Worm (Caenorhabditis elegans): ENCODE results near the gene Y57G7A.1.

DNA sequence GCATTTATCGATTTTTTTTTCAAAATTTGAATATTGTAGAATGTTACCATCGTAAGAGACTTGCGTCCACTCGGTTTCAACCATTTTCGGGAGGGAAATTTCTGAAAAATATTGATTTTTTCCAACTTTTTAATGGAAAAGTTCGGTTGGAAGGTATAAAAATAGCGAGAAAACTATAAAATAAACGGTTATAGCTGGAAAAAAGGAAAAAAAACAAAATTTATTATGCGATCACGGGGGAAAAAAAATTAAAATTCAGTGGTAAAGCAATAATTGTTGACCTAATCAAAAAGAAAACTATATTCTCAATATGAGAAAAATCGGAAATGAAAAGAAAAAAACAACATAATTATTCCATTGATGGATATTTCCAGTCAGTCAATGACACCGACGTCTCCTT, 7.8 kb downstream of the Y57G7A.1 start, which contains the start of gene emc-2:
- no peak for TF ChIP-seq nhr-237 (tag; optimal IDR thresholded peaks at IDR 0.05)
- no peak for TF ChIP-seq elt-1 (tag; optimal IDR thresholded peaks at IDR 0.05)
- TF ChIP-seq aly-2 (tag; optimal IDR thresholded peaks at IDR 0.05), result no peak
- no peak for TF ChIP-seq ztf-11 (tag; optimal IDR thresholded peaks at IDR 0.05)
- TF ChIP-seq ceh-82 (tag; optimal IDR thresholded peaks at IDR 0.05), result no peak
- no peak for TF ChIP-seq daf-12 (tag; optimal IDR thresholded peaks at IDR 0.05)
